Fruit fly (Drosophila melanogaster): ENCODE results near the gene TfIIFalpha.

DNA sequence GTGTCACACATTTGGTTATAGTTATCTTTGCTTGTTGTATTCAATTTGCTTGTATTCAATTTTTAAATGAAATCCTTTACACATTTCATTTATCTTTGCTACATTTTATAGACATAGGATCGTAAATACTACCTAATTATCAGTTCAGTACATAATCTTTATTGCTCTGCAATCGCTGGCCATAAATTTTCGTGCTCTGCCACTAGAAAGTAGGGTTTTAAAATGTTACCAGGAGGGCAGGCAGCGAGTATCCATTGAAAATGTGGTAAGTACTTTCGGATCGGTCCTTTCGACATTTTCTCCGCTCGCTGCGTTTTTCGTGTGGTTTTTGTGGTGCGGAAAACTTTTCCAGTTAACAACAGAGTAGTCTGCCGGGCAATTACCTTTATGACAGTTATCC lies 19.0 kb downstream of the TfIIFalpha start:
- TF ChIP-seq usp (GFP tag; optimal IDR thresholded peaks at IDR 0.05) (no peak), fru (GFP tag; optimal IDR thresholded peaks at IDR 0.05) (no peak), CG32264 (GFP tag; optimal IDR thresholded peaks at IDR 0.05) (no peak)
